Worm (Caenorhabditis elegans) whole organism, midembryonic: ENCODE measurements around the gene his-63.
A peak's percentile ranks its signal among the peaks of the same experiment; 100 is the strongest.

Experiments
- T22C8.4 ChIP-seq: fragments of 200-800 bp; sonication (Bioruptor generic); IDR thresholded peaks from 2 replicates; pipeline ENCODE4 v1.3.6; 2022; ENCODE audit warnings: missing genetic modification characterization, missing compliant biosample characterization
- cog-1 ChIP-seq: sonication (generic microtip); optimal IDR thresholded peaks from 2 replicates; lab custom pipeline; 2016; ENCODE audit warnings: missing genetic modification characterization, missing compliant biosample characterization
- flt-1 ChIP-seq: fragments of 200-800 bp; sonication (Bioruptor generic); IDR thresholded peaks from 2 replicates; pipeline ENCODE4 v1.3.6; 2022; ENCODE audit warnings: missing genetic modification characterization, missing compliant biosample characterization
- klf-2 ChIP-seq: fragments of 200-800 bp; sonication (Bioruptor generic); conservative IDR thresholded peaks from 2 replicates; pipeline ENCODE4 v1.3.6; 2022; ENCODE audit warnings: missing genetic modification reagents, missing genetic modification characterization, missing compliant biosample characterization
- med-1 ChIP-seq: sonication (generic microtip); optimal IDR thresholded peaks from 2 replicates; lab custom pipeline; 2017; ENCODE audit warnings: missing genetic modification characterization, mild to moderate bottlenecking, missing compliant biosample characterization, antibody characterized with exemption, missing genetic modification reagents; ENCODE audit not compliant: insufficient read depth
- ref-1 ChIP-seq: fragments of 200-800 bp; sonication (Bioruptor generic); conservative IDR thresholded peaks from 2 replicates; pipeline ENCODE4 v1.3.6; 2022; ENCODE audit warnings: missing genetic modification reagents, missing genetic modification characterization, missing compliant biosample characterization
- tab-1 ChIP-seq: fragments of 200-800 bp; sonication (Bioruptor generic); IDR thresholded peaks from 2 replicates; pipeline ENCODE4 v1.3.6; 2022; ENCODE audit warnings: missing genetic modification characterization, missing compliant biosample characterization
- ztf-23 ChIP-seq: fragments of 200-800 bp; sonication (Bioruptor generic); IDR thresholded peaks from 2 replicates; pipeline ENCODE4 v1.3.6; 2022; ENCODE audit warnings: missing genetic modification reagents, missing genetic modification characterization, missing compliant biosample characterization
- ztf-29 ChIP-seq: fragments of 200-800 bp; sonication (Bioruptor generic); IDR thresholded peaks from 2 replicates; pipeline ENCODE4 v1.3.6; 2022; ENCODE audit warnings: missing genetic modification reagents, missing genetic modification characterization, missing compliant biosample characterization

Gene his-63

ce11 chrIV:11406744-11407690 is at the start of gene his-63, which contains the start of gene his-64:
his-63 (minus strand) TSS chrIV:11406861.
his-64 (plus strand) TSS chrIV:11407116.
- peak; percentile 57; the same call in 1 of the 2 replicates for TF ChIP-seq ztf-23 (GFP tag; lab: Robert Waterston, UW)

DNA sequence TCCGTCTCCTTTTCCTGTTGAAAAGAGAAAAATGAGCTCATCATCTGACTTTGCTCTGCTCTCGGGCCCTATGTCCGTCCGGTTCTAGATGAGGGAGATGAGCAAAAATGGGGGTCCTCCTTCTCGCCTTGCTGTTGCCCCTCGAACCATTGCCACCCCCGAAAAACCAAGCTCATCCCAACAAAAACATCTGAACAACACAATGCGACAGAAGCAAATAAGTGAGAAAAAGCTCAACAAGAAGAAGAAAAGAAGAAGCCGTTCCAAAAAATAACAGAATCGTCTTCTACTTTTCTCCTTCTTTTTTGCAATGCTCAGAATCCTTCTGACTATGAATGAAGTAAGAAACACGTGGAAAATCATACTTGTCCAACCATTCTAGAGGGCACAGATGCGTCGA is 49.2 kb upstream of the his-63 start:
- no peak for TF ChIP-seq med-1 (GFP tag; lab: Kevin White, UChicago)
- no peak for TF ChIP-seq ztf-29
- TF ChIP-seq klf-2 (GFP tag; lab: Robert Waterston, UW) = no peak
- TF ChIP-seq tab-1 = no peak
- TF ChIP-seq flt-1 (GFP tag; lab: Robert Waterston, UW) = no peak
- no peak for TF ChIP-seq cog-1
- TF ChIP-seq T22C8.4 (GFP tag; lab: Robert Waterston, UW) = no peak
- no peak for TF ChIP-seq ref-1
- TF ChIP-seq ztf-23 (GFP tag; lab: Robert Waterston, UW) = no peak

DNA sequence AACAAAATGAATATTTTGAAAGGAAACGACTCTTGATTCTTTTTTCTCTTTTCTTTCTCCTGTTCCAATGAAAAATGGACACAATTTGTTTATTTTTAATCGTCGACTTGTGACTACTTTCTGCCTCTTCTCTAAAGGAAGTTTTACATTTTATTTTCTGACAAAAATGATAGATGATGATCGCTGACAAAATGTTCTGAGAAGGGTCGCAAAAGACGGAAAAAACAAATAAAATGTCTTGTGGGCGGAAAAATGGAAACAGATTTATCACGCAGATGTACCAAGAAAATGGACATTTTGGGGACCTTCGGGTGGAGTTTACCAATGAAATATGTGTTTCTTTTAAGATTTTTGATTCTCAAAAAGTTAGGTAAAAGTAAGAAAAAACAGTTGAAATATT is 46.3 kb upstream of the his-63 start:
- TF ChIP-seq tab-1 = no peak
- no peak for TF ChIP-seq ztf-29
- no peak for TF ChIP-seq flt-1 (GFP tag; lab: Robert Waterston, UW)
- no peak for TF ChIP-seq med-1 (GFP tag; lab: Kevin White, UChicago)
- TF ChIP-seq ref-1 = no peak
- TF ChIP-seq cog-1 = no peak
- TF ChIP-seq ztf-23 (GFP tag; lab: Robert Waterston, UW) = no peak
- TF ChIP-seq klf-2 (GFP tag; lab: Robert Waterston, UW) = no peak
- TF ChIP-seq T22C8.4 (GFP tag; lab: Robert Waterston, UW) = no peak

- no peak for TF ChIP-seq ztf-29
- no peak for TF ChIP-seq cog-1
- TF ChIP-seq klf-2 (GFP tag; lab: Robert Waterston, UW) = no peak
- TF ChIP-seq ztf-23 (GFP tag; lab: Robert Waterston, UW) = no peak
- TF ChIP-seq med-1 (GFP tag; lab: Kevin White, UChicago) = no peak
- no peak for TF ChIP-seq flt-1 (GFP tag; lab: Robert Waterston, UW)
- no peak for TF ChIP-seq ref-1
- no peak for TF ChIP-seq tab-1
- TF ChIP-seq T22C8.4 (GFP tag; lab: Robert Waterston, UW) = no peak
Observed at ce11 chrIV:11438255-11438654, 31.6 kb upstream of the his-63 start.

DNA sequence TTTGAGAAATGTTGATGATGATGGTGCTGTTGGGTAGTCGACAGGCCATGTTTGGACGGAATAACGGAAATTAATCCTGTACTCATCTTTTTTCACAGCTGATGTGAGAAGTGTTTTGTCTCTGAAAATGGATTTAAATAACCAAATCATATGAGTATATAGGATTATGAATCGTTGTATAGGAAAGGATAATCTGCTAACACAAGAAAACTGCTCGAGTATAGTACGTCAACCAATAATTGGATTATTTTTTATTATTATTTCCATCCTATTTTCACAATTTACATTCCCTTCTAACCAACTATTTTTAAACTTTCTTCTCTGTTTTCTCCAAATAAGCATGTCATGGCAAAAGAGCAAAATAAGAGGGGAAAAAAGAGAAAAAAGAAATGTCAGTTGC is 29.1 kb upstream of the his-63 start:
- no peak for TF ChIP-seq ref-1
- TF ChIP-seq ztf-29 = no peak
- no peak for TF ChIP-seq med-1 (GFP tag; lab: Kevin White, UChicago)

DNA sequence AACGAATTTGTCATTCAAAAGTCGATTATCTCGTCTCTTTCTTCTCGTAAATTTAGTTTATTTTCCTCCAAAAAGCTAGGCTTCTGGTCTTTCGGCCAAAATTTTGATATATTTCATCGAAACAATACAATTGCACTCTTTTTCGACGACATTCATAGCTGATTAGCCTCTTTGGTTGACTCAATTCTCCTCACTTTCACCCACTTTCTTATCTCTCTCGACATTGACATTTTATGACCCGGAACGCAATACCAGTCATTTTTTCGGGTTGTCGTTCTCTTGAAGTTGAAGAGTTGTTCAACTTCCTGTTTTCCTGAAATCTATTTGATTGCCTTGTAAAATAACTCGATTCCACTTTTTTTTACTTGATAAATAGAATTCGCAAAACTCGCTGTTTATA is 27.9 kb upstream of the his-63 start:
- TF ChIP-seq ztf-29 (no peak), cog-1 (no peak), ref-1 (no peak), T22C8.4 (GFP tag; lab: Robert Waterston, UW) (no peak), flt-1 (GFP tag; lab: Robert Waterston, UW) (no peak), tab-1 (no peak), med-1 (GFP tag; lab: Kevin White, UChicago) (no peak), ztf-23 (GFP tag; lab: Robert Waterston, UW) (no peak), klf-2 (GFP tag; lab: Robert Waterston, UW) (no peak)

DNA sequence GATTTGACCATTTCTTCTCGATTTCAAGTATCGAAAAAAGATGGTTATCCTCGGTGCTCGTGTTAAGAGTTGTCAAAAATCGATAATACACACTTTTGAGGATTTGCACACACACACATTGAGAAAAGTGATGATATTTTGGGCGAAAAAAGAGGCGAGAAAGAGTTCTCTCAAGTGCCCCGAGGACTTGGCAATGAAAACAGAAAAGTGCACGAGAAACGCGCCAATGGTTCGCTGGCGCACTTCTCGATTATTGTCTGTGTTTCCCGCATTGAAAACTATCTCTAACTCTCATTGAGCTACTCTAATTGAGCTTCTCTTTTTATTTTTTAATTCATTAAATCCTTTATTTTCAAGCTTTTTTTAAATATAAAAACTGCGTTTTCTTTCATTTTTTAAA is 27.0 kb upstream of the his-63 start:
- TF ChIP-seq ztf-29 (no peak), klf-2 (GFP tag; lab: Robert Waterston, UW) (no peak), ztf-23 (GFP tag; lab: Robert Waterston, UW) (no peak), cog-1 (no peak), ref-1 (no peak), T22C8.4 (GFP tag; lab: Robert Waterston, UW) (no peak), flt-1 (GFP tag; lab: Robert Waterston, UW) (no peak)

- no peak for TF ChIP-seq T22C8.4 (GFP tag; lab: Robert Waterston, UW)
- TF ChIP-seq flt-1 (GFP tag; lab: Robert Waterston, UW) = no peak
- TF ChIP-seq cog-1 = no peak
- TF ChIP-seq ztf-29 = no peak
- TF ChIP-seq ref-1 = no peak
- no peak for TF ChIP-seq med-1 (GFP tag; lab: Kevin White, UChicago)
- TF ChIP-seq klf-2 (GFP tag; lab: Robert Waterston, UW) = no peak
- TF ChIP-seq ztf-23 (GFP tag; lab: Robert Waterston, UW) = no peak
- TF ChIP-seq tab-1 = no peak
Observed at ce11 chrIV:11431448-11431847, 24.8 kb upstream of the his-63 start.

- no peak for TF ChIP-seq klf-2 (GFP tag; lab: Robert Waterston, UW)
- no peak for TF ChIP-seq flt-1 (GFP tag; lab: Robert Waterston, UW)
- TF ChIP-seq ztf-23 (GFP tag; lab: Robert Waterston, UW) = no peak
- TF ChIP-seq ztf-29 = no peak
- no peak for TF ChIP-seq cog-1
- no peak for TF ChIP-seq med-1 (GFP tag; lab: Kevin White, UChicago)
- no peak for TF ChIP-seq T22C8.4 (GFP tag; lab: Robert Waterston, UW)
- no peak for TF ChIP-seq ref-1
- no peak for TF ChIP-seq tab-1
Observed at ce11 chrIV:11425442-11425841, 18.8 kb upstream of the his-63 start, which contains the start of gene kin-4. kin-4 (plus strand) TSS chrIV:11425742.

ce11 chrIV:11424830-11425229 is 18.2 kb upstream of the his-63 start, which contains the start of gene F22B3.8:
F22B3.8 (minus strand) TSS chrIV:11424930.
- no peak for TF ChIP-seq cog-1
- TF ChIP-seq ztf-29 = no peak
- TF ChIP-seq tab-1 = no peak
- no peak for TF ChIP-seq T22C8.4 (GFP tag; lab: Robert Waterston, UW)
- no peak for TF ChIP-seq med-1 (GFP tag; lab: Kevin White, UChicago)
- no peak for TF ChIP-seq ztf-23 (GFP tag; lab: Robert Waterston, UW)
- TF ChIP-seq flt-1 (GFP tag; lab: Robert Waterston, UW) = no peak
